Worm (Caenorhabditis elegans) whole organism, L4/young adult: ENCODE data around the gene hsp-12.6.
A peak's percentile ranks its signal among the peaks of the same experiment; 100 is the strongest.

Source experiments
- W03F9.2 ChIP-seq: fragments of 150-350 bp; optimal IDR thresholded peaks from 2 replicates; lab custom pipeline; 2014; ENCODE audit warnings: missing biosample characterization, missing genetic modification characterization
- dao-5 ChIP-seq: sonication (generic microtip); optimal IDR thresholded peaks from 2 replicates; lab custom pipeline; 2016; ENCODE audit warnings: missing genotype, missing genetic modification characterization, moderate library complexity, missing compliant biosample characterization
- him-1 ChIP-seq: sonication (generic microtip); optimal IDR thresholded peaks from 2 replicates; lab custom pipeline; 2016; ENCODE audit warnings: missing genotype, missing genetic modification reagents, missing genetic modification characterization, missing compliant biosample characterization

ce11 chrIV:9444417-9445026, 2.5 kb downstream of the hsp-12.6 start:
- peak; percentile 78 for TF ChIP-seq him-1
- TF ChIP-seq dao-5: no peak
- peak; percentile 87 for TF ChIP-seq W03F9.2 (tag; lab: Kevin White, UChicago)
